Worm (Caenorhabditis elegans): Measurements from ENCODE around the gene eif-3.G.

ce11 chrII:8464448-8464898 is 21.9 kb downstream of the eif-3.G start, which contains the start of gene fars-3:
- TF ChIP-seq dao-5 (tag; optimal IDR thresholded peaks at IDR 0.05) (no peak), W03F9.2 (tag; optimal IDR thresholded peaks at IDR 0.05) (peak; percentile 48)
